Worm (Caenorhabditis elegans): ENCODE data around the gene C06A6.4.

C06A6.4 gene

DNA sequence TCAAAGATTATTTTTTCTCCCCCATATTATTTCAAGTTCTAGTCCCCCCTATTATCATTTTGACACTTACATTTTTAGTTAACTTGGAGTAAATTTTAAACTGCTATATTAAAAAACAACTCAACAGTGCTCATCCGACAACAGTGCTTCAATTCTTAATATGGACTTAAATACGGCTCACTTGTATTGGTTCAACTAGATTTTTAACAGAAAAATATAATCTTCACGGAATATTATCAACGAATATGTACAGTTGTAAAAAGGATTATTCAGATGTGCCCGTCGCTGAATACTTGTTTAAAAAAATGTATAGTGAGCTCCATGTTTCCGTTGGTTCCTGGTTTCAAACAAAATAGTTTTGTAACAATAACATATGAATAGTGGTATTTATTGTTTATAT lies 28.8 kb downstream of the C06A6.4 start:
- TF ChIP-seq aly-1 (tag; optimal IDR thresholded peaks at IDR 0.05) = no peak
- no peak for TF ChIP-seq tbx-37 (GFP tag; conservative IDR thresholded peaks at IDR 0.05)
- no peak for TF ChIP-seq hmg-4 (GFP tag; optimal IDR thresholded peaks at IDR 0.05)
- no peak for TF ChIP-seq hmbx-1 (tag; optimal IDR thresholded peaks at IDR 0.05)
- TF ChIP-seq ama-1 (optimal IDR thresholded peaks at IDR 0.05) = no peak
- TF ChIP-seq ceh-13 (GFP tag; optimal IDR thresholded peaks at IDR 0.05) = no peak
- TF ChIP-seq tra-4 (tag; optimal IDR thresholded peaks at IDR 0.05) = no peak
- TF ChIP-seq ets-7 (tag; optimal IDR thresholded peaks at IDR 0.05) = no peak
- TF ChIP-seq pes-1 (GFP tag; IDR thresholded peaks at IDR 0.05) = no peak
- TF ChIP-seq sea-1 (GFP tag; conservative IDR thresholded peaks at IDR 0.05) = no peak
- no peak for TF ChIP-seq scrt-1 (GFP tag; IDR thresholded peaks at IDR 0.05)
- TF ChIP-seq tbx-11 (GFP tag; IDR thresholded peaks at IDR 0.05) = no peak
- no peak for TF ChIP-seq ceh-36 (tag; optimal IDR thresholded peaks at IDR 0.05)
- no peak for TF ChIP-seq F13C5.2 (tag; optimal IDR thresholded peaks at IDR 0.05)
- no peak for TF ChIP-seq flt-1 (GFP tag; IDR thresholded peaks at IDR 0.05)
- no peak for TF ChIP-seq B0310.2 (tag; optimal IDR thresholded peaks at IDR 0.05)
- no peak for TF ChIP-seq hnd-1 (tag; optimal IDR thresholded peaks at IDR 0.05)

DNA sequence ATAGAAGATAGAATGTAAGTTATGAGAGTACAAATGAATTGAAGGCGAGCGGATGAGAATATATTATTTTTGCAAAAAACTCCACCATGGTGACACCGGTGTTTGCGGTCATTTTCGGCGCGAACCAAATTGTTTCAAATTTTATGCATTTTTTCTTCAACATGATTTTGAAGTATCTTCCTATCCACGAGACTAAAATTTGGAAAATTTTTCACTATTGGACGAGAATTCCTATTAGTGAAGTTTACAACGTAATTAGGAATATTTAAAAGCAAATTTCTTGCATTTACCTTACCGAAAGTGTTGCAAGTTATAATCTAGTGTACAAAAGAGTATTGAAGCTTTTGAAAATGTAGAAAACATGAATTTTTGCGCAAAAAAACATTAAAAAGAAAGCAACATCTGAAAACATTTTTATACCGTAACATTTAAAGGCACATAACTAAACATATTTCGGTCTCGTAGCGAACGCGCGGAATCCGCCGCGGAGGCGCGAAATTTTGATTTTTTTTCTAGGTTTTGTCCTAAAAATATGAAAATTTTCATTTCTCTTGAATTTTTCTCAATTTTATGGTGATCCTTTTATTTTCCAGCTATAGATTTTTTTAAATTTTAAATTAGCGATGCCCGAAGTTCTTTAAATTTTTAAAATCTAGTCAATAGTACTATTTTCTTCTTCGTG lies 32.5 kb downstream of the C06A6.4 start, which contains the start of gene sgo-1:
Gene sgo-1 (minus strand): TSS at position 51 of the 682 bp plus-strand sequence.
- TF ChIP-seq pes-1 (GFP tag; IDR thresholded peaks at IDR 0.05) = no peak
- TF ChIP-seq hnd-1 (tag; optimal IDR thresholded peaks at IDR 0.05) = no peak
- TF ChIP-seq tbx-37 (GFP tag; conservative IDR thresholded peaks at IDR 0.05) = no peak
- no peak for TF ChIP-seq hmg-4 (GFP tag; optimal IDR thresholded peaks at IDR 0.05)
- TF ChIP-seq ceh-13 (GFP tag; optimal IDR thresholded peaks at IDR 0.05) = no peak
- TF ChIP-seq tra-4 (tag; optimal IDR thresholded peaks at IDR 0.05) = no peak

DNA sequence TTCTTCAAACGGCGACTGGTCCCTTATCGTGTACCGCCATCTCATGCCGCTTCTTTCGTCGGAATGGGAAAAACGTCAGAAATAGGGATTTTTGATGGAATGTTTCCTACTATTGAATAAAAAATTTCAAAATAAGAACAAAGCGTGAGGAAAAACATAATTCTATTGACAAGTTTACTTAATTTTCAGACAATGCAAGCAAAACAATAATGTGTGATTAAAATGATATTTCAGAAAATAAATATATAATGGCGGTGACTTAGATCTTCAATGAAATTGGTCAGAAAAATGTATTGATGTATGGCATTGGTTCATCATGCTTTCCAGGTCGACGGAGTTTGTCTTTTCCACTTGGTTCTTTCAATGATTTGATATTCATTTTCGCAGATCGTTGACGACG lies 34.4 kb downstream of the C06A6.4 start, which contains the start of gene ntp-1:
Gene ntp-1 (minus strand): TSS at position 101 of the 400 bp plus-strand sequence.
- no peak for TF ChIP-seq B0310.2 (tag; optimal IDR thresholded peaks at IDR 0.05)
- no peak for TF ChIP-seq tra-4 (tag; optimal IDR thresholded peaks at IDR 0.05)
- no peak for TF ChIP-seq aly-1 (tag; optimal IDR thresholded peaks at IDR 0.05)
- no peak for TF ChIP-seq tbx-37 (GFP tag; conservative IDR thresholded peaks at IDR 0.05)
- TF ChIP-seq hmg-4 (GFP tag; optimal IDR thresholded peaks at IDR 0.05) = no peak
- no peak for TF ChIP-seq flt-1 (GFP tag; IDR thresholded peaks at IDR 0.05)
- no peak for TF ChIP-seq ets-7 (tag; optimal IDR thresholded peaks at IDR 0.05)
- TF ChIP-seq F13C5.2 (tag; optimal IDR thresholded peaks at IDR 0.05) = no peak
- TF ChIP-seq ceh-13 (GFP tag; optimal IDR thresholded peaks at IDR 0.05) = no peak
- no peak for TF ChIP-seq ceh-36 (tag; optimal IDR thresholded peaks at IDR 0.05)
- TF ChIP-seq scrt-1 (GFP tag; IDR thresholded peaks at IDR 0.05) = no peak
- TF ChIP-seq sea-1 (GFP tag; conservative IDR thresholded peaks at IDR 0.05) = no peak
- TF ChIP-seq hnd-1 (tag; optimal IDR thresholded peaks at IDR 0.05) = no peak
- no peak for TF ChIP-seq pes-1 (GFP tag; IDR thresholded peaks at IDR 0.05)
- TF ChIP-seq ama-1 (optimal IDR thresholded peaks at IDR 0.05) = no peak
- TF ChIP-seq hmbx-1 (tag; optimal IDR thresholded peaks at IDR 0.05) = no peak
- no peak for TF ChIP-seq tbx-11 (GFP tag; IDR thresholded peaks at IDR 0.05)

DNA sequence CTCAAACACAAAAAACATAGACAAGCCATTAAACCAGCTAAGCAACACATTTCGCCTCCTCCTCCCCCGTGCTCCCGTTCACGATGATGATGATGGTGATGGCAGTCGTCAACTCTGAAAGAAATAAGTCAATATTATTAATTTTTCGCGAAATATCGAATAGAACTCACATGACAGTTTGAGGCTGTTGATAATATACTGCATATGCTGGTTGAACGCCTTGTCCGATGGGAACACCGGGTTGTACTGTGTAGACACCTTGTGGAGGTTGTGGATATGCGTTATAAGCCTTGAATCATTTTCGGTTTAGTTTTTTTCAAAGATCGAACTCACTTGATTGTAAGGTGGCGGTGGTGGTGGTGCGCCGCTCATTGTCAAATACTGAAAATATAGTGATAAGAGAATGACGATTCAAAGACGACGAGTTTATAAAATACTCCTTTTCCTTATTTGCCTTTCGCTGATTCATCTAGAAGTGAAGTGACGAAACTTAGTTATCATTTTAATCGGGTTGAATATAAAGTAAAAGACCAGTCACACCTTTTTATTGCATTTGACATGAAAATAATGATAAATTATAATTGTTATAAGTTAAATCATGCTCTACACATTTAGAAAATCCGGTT lies 37.2 kb downstream of the C06A6.4 start, which contains the start of gene C33H5.13:
Gene C33H5.13 (minus strand): TSS at position 443 of the 626 bp plus-strand sequence.
- TF ChIP-seq F13C5.2 (tag; optimal IDR thresholded peaks at IDR 0.05) (no peak), ets-7 (tag; optimal IDR thresholded peaks at IDR 0.05) (no peak), tbx-11 (GFP tag; IDR thresholded peaks at IDR 0.05) (no peak), hmbx-1 (tag; optimal IDR thresholded peaks at IDR 0.05) (no peak), ceh-13 (GFP tag; optimal IDR thresholded peaks at IDR 0.05) (no peak)

DNA sequence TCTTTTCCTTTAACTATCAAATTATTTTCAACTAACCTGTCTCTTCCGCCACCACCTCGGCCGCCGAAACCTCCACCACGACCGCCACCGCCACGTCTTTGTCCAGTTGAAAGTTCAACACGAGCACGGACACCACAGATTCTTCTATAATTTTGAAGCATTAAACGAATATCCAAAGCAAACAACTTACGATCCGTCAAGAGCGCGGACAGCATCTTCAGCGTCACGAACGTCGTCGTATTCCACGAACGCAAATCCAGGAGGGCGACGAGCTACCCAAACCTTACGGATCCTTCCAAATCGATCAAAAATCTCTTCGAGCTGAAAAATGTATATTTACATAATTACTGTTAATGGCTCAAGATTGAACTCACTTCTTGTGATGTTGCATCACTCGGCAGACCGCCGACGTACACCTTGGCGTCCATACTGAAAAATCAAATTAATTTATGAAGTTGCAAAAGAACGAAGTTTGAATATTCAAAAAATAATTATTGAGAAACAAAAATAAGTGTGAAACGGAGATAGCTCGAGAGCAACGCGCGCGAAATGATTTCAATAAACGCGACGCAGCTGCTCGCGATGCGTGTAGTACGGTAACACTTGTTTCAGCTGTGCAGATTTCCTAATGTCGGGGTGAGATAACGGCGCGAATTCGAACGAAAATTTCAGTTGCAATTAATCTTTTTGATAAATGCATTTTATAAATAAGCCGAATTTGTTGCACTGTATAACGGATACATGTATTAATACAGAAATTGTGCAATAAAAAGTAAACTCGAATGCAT lies 38.1 kb downstream of the C06A6.4 start, which contains the start of gene rsp-6:
Gene rsp-6 (minus strand): TSS at position 429 of the 788 bp plus-strand sequence.
- peak; percentile 41 for TF ChIP-seq ama-1 (optimal IDR thresholded peaks at IDR 0.05)
- TF ChIP-seq flt-1 (GFP tag; IDR thresholded peaks at IDR 0.05) = no peak
- no peak for TF ChIP-seq tra-4 (tag; optimal IDR thresholded peaks at IDR 0.05)
- no peak for TF ChIP-seq pes-1 (GFP tag; IDR thresholded peaks at IDR 0.05)
- no peak for TF ChIP-seq hmbx-1 (tag; optimal IDR thresholded peaks at IDR 0.05)
- no peak for TF ChIP-seq hmg-4 (GFP tag; optimal IDR thresholded peaks at IDR 0.05)
- TF ChIP-seq ceh-13 (GFP tag; optimal IDR thresholded peaks at IDR 0.05) = no peak
- no peak for TF ChIP-seq tbx-37 (GFP tag; conservative IDR thresholded peaks at IDR 0.05)
- TF ChIP-seq F13C5.2 (tag; optimal IDR thresholded peaks at IDR 0.05) = peak; percentile 84

DNA sequence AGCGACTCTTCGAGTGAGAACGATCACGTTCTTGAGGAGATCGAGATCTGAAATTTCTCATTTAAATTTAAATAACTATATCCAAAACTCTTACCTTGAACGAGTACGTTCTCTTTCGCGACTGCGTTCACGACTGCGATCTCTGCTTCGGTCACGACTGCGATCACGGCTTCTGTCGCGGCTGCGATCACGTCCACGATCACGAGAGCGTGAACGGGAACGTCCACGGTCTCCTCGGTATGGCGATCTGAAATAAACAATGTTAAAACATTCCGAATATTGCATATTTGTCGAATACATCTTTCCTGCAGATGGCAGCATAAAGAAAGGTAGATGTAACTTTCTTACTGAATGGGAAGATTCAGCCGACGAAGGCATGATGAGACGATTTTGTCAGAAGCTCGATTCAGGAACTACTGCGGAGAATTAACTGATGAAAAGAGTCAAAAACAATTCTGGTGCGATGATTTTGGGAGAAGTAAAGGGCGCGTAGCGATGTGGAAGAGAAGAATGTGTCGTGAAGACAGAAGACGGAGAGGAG lies 38.9 kb downstream of the C06A6.4 start:
- TF ChIP-seq ets-7 (tag; optimal IDR thresholded peaks at IDR 0.05) = no peak
- TF ChIP-seq tra-4 (tag; optimal IDR thresholded peaks at IDR 0.05) = no peak
- no peak for TF ChIP-seq hmg-4 (GFP tag; optimal IDR thresholded peaks at IDR 0.05)
- TF ChIP-seq sea-1 (GFP tag; conservative IDR thresholded peaks at IDR 0.05) = no peak
- TF ChIP-seq hmbx-1 (tag; optimal IDR thresholded peaks at IDR 0.05) = no peak
- peak; percentile 67 for TF ChIP-seq ama-1 (optimal IDR thresholded peaks at IDR 0.05)
- TF ChIP-seq ceh-13 (GFP tag; optimal IDR thresholded peaks at IDR 0.05) = no peak
- TF ChIP-seq F13C5.2 (tag; optimal IDR thresholded peaks at IDR 0.05) = no peak
- TF ChIP-seq aly-1 (tag; optimal IDR thresholded peaks at IDR 0.05) = no peak
